Worm (Caenorhabditis elegans) whole organism, L4 larva: ENCODE measurements around the gene lgmn-1.
A peak's percentile ranks its signal among the peaks of the same experiment; 100 is the strongest.

ENCODE experiments used
- F10B5.3 ChIP-seq: sonication (generic microtip); optimal IDR thresholded peaks from 2 replicates; lab custom pipeline; 2016; ENCODE audit warnings: mild to moderate bottlenecking, missing genetic modification characterization, missing compliant biosample characterization
- R02D3.7 ChIP-seq: fragments of 150-350 bp; sonication (generic microtip); optimal IDR thresholded peaks from 3 replicates; lab custom pipeline; 2014; ENCODE audit warnings: missing biosample characterization, missing genetic modification characterization
- Y48G9A.11 ChIP-seq: fragments of 200-800 bp; sonication (Bioruptor generic); IDR thresholded peaks from 2 replicates; pipeline ENCODE4 v1.3.6; 2022; ENCODE audit warnings: missing genetic modification reagents, missing genetic modification characterization, missing compliant biosample characterization
- Y75B8A.6 ChIP-seq: fragments of 200-800 bp; sonication (Bioruptor generic); IDR thresholded peaks from 2 replicates; pipeline ENCODE4 v1.3.6; 2022; ENCODE audit warnings: missing genetic modification reagents, missing genetic modification characterization, missing compliant biosample characterization
- ama-1 ChIP-seq: fragments of 150-350 bp; optimal IDR thresholded peaks from 2 replicates; lab custom pipeline; 2014; ENCODE audit warnings: inconsistent platforms, mixed read lengths
- ceh-32 ChIP-seq: sonication (generic microtip); optimal IDR thresholded peaks from 2 replicates; lab custom pipeline; 2016; ENCODE audit warnings: mild to moderate bottlenecking, missing genetic modification characterization, missing compliant biosample characterization; ENCODE audit not compliant: poor library complexity
- ceh-44 ChIP-seq: fragments of 200-800 bp; sonication (Bioruptor generic); IDR thresholded peaks from 2 replicates; pipeline ENCODE4 v1.3.6; 2022; ENCODE audit warnings: missing genetic modification reagents, missing genetic modification characterization, missing compliant biosample characterization
- ceh-62 ChIP-seq: sonication (generic microtip); optimal IDR thresholded peaks from 2 replicates; lab custom pipeline; 2017; ENCODE audit warnings: missing biosample characterization, missing genetic modification characterization
- ceh-82 ChIP-seq: sonication (generic microtip); optimal IDR thresholded peaks from 2 replicates; lab custom pipeline; 2017; ENCODE audit warnings: missing biosample characterization, missing genetic modification characterization
- ces-1 ChIP-seq: fragments of 150-350 bp; sonication (generic microtip); optimal IDR thresholded peaks from 4 replicates; lab custom pipeline; 2014; ENCODE audit warnings: missing biosample characterization, missing genetic modification reagents, missing genetic modification characterization
- ctbp-1 ChIP-seq: fragments of 200-800 bp; sonication (Bioruptor generic); IDR thresholded peaks from 2 replicates; pipeline ENCODE4 v1.3.6; 2022; ENCODE audit warnings: missing genetic modification reagents, missing genetic modification characterization, missing compliant biosample characterization
- dmd-6 ChIP-seq: fragments of 200-800 bp; sonication (Bioruptor generic); IDR thresholded peaks from 2 replicates; pipeline ENCODE4 v1.3.6; 2022; ENCODE audit warnings: missing genetic modification reagents, missing genetic modification characterization, missing compliant biosample characterization
- dmd-9 ChIP-seq: fragments of 200-800 bp; sonication (Bioruptor generic); IDR thresholded peaks from 2 replicates; pipeline ENCODE4 v1.3.6; 2022; ENCODE audit warnings: missing genetic modification reagents, missing genetic modification characterization, missing compliant biosample characterization
- dpl-1 ChIP-seq: fragments of 150-350 bp; optimal IDR thresholded peaks from 2 replicates; lab custom pipeline; 2014; ENCODE audit warnings: missing biosample characterization, missing genetic modification reagents, missing genetic modification characterization
- egl-27 ChIP-seq: sonication (generic microtip); optimal IDR thresholded peaks from 3 replicates; lab custom pipeline; 2017; ENCODE audit warnings: missing biosample characterization, missing genetic modification reagents, missing genetic modification characterization
- fkh-10 ChIP-seq: fragments of 150-350 bp; optimal IDR thresholded peaks from 2 replicates; lab custom pipeline; 2014; ENCODE audit warnings: missing biosample characterization, missing genetic modification reagents, missing genetic modification characterization
- lim-7 ChIP-seq: fragments of 200-800 bp; sonication (Bioruptor generic); IDR thresholded peaks from 2 replicates; pipeline ENCODE4 v1.3.6; 2022; ENCODE audit warnings: missing genetic modification characterization, missing compliant biosample characterization
- lin-1 ChIP-seq: fragments of 200-800 bp; sonication (Bioruptor generic); IDR thresholded peaks from 2 replicates; pipeline ENCODE4 v1.3.6; 2022; ENCODE audit warnings: missing genetic modification reagents, missing genetic modification characterization, missing compliant biosample characterization
- lin-29 ChIP-seq: fragments of 200-800 bp; sonication (Bioruptor generic); IDR thresholded peaks from 2 replicates; pipeline ENCODE4 v1.3.6; 2022; ENCODE audit warnings: missing genetic modification reagents, missing genetic modification characterization, missing compliant biosample characterization
- lsy-2 ChIP-seq, 2 experiments: fragments of 150-350 bp in 1 of 2; sonication (generic microtip) in 1 of 2; optimal IDR thresholded peaks; 2 replicates each; lab custom pipeline; 2014 to 2017; ENCODE audit warnings: missing biosample characterization in 2 of 2, missing genetic modification characterization in 2 of 2
- madf-9 ChIP-seq: fragments of 200-800 bp; sonication (Bioruptor generic); conservative IDR thresholded peaks from 2 replicates; pipeline ENCODE4 v1.3.6; 2022; ENCODE audit warnings: missing genetic modification reagents, missing genetic modification characterization, missing compliant biosample characterization
- mdt-29 ChIP-seq: fragments of 200-800 bp; sonication (Bioruptor generic); IDR thresholded peaks from 2 replicates; pipeline ENCODE4 v1.3.6; 2022; ENCODE audit warnings: missing genetic modification reagents, missing genetic modification characterization, missing compliant biosample characterization
- mes-2 ChIP-seq: sonication (generic microtip); optimal IDR thresholded peaks from 2 replicates; lab custom pipeline; 2016; ENCODE audit warnings: missing genotype, mild to moderate bottlenecking, missing genetic modification characterization, missing compliant biosample characterization; ENCODE audit not compliant: poor library complexity, severe bottlenecking
- mxl-2 ChIP-seq: fragments of 200-800 bp; sonication (Bioruptor generic); conservative IDR thresholded peaks from 2 replicates; pipeline ENCODE4 v1.3.6; 2022; ENCODE audit warnings: missing genetic modification reagents, missing genetic modification characterization, missing compliant biosample characterization
- nhr-10 ChIP-seq: fragments of 150-350 bp; optimal IDR thresholded peaks from 2 replicates; lab custom pipeline; 2014; ENCODE audit warnings: missing biosample characterization, missing genetic modification characterization
- nhr-111 ChIP-seq: fragments of 200-800 bp; sonication (Bioruptor generic); optimal IDR thresholded peaks from 2 replicates; lab custom pipeline; 2018; ENCODE audit warnings: mild to moderate bottlenecking, missing genetic modification characterization, missing compliant biosample characterization
- nhr-41 ChIP-seq: fragments of 200-800 bp; sonication (Bioruptor generic); IDR thresholded peaks from 2 replicates; pipeline ENCODE4 v1.3.6; 2022; ENCODE audit warnings: missing genetic modification reagents, missing genetic modification characterization, missing compliant biosample characterization
- nhr-76 ChIP-seq: fragments of 150-350 bp; optimal IDR thresholded peaks from 2 replicates; lab custom pipeline; 2014; ENCODE audit warnings: missing biosample characterization, missing genetic modification characterization
- pha-4 ChIP-seq, 2 experiments: fragments of 150-350 bp in 1 of 2; fragments of 200-800 bp in 1 of 2; sonication (Bioruptor generic) in 1 of 2; IDR thresholded peaks in 1 of 2; optimal IDR thresholded peaks in 1 of 2; 2 replicates each; pipeline versions ENCODE4 v1.3.6 to Lab custom; 2014 to 2022; ENCODE audit warnings: missing genetic modification characterization in 2 of 2, missing genetic modification reagents in 2 of 2, missing biosample characterization in 1 of 2, missing compliant biosample characterization in 1 of 2
- php-3 ChIP-seq: fragments of 200-800 bp; sonication (Bioruptor generic); IDR thresholded peaks from 2 replicates; pipeline ENCODE4 v1.3.6; 2022; ENCODE audit warnings: missing genetic modification reagents, missing genetic modification characterization, missing compliant biosample characterization
- sdz-12 ChIP-seq: fragments of 200-800 bp; sonication (Bioruptor generic); optimal IDR thresholded peaks from 2 replicates; lab custom pipeline; 2018; ENCODE audit warnings: mild to moderate bottlenecking, missing genetic modification characterization, missing compliant biosample characterization
- set-16 ChIP-seq: fragments of 200-800 bp; sonication (Bioruptor generic); IDR thresholded peaks from 2 replicates; pipeline ENCODE4 v1.3.6; 2022; ENCODE audit warnings: missing genetic modification reagents, missing genetic modification characterization, missing compliant biosample characterization
- skn-1 ChIP-seq: fragments of 150-350 bp; optimal IDR thresholded peaks from 2 replicates; lab custom pipeline; 2014; ENCODE audit warnings: missing biosample characterization, missing genetic modification characterization
- snpc-1.2 ChIP-seq: fragments of 200-800 bp; sonication (Bioruptor generic); IDR thresholded peaks from 2 replicates; pipeline ENCODE4 v1.3.6; 2022; ENCODE audit warnings: missing genetic modification reagents, missing genetic modification characterization, missing compliant biosample characterization
- unc-62 ChIP-seq, 3 experiments: fragments of 150-350 bp in 1 of 3; sonication (generic microtip); optimal IDR thresholded peaks in 2 of 3; peaks in 1 of 3; 1 replicate in 1 of 3; 2 replicates in 2 of 3; lab custom pipeline; 2014 to 2017; ENCODE audit warnings: missing biosample characterization in 3 of 3, missing genetic modification characterization in 3 of 3, missing genetic modification reagents in 3 of 3, missing genotype in 1 of 3
- vab-7 ChIP-seq: fragments of 200-800 bp; sonication (Bioruptor generic); IDR thresholded peaks from 2 replicates; pipeline ENCODE4 v1.3.6; 2022; ENCODE audit warnings: missing genetic modification reagents, missing genetic modification characterization, missing compliant biosample characterization
- zip-11 ChIP-seq: fragments of 200-800 bp; sonication (Bioruptor generic); IDR thresholded peaks from 2 replicates; pipeline ENCODE4 v1.3.6; 2022; ENCODE audit warnings: missing genetic modification characterization, missing compliant biosample characterization
- zip-2 ChIP-seq: fragments of 150-350 bp; optimal IDR thresholded peaks from 2 replicates; lab custom pipeline; 2014; ENCODE audit warnings: missing biosample characterization, missing genetic modification characterization
- ztf-11 ChIP-seq: fragments of 150-350 bp; optimal IDR thresholded peaks from 2 replicates; lab custom pipeline; 2014; ENCODE audit warnings: missing biosample characterization, missing genetic modification characterization

The lgmn-1 gene

DNA sequence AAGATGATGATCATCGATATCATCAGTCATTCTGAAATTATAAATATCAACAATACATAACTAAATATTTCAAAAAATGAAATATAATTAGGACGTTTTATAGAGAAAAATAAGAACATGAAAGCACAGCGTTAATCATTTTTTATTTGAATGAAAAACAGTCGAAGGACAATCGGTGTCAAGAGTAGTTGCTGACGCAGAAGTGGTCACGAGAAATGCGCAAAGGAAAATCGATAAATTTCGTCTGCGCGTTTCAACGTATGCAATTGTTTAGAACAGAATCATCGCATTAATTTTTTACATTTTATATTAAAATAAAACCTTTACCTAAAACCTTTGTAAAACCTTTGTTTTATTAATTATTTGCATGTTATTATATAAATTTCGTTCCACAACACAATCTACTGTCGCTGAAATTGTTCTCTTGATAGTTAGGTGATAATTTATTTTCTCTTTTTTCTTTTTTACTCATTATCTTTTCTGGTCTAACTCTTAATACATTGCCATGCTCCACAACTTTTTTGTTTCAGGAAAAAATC is 15.1 kb upstream of the lgmn-1 start, which contains the start of the genes W04D2.4 and rbm-25 (continued):
- TF ChIP-seq pha-4 (GFP tag; IDR thresholded peaks at IDR 0.05; lab: Robert Waterston, UW) (no peak), pha-4 (tag; optimal IDR thresholded peaks at IDR 0.05; lab: Kevin White, UChicago) (no peak), ceh-62 (tag; lab: Kevin White, UChicago) (no peak), skn-1 (tag; lab: Kevin White, UChicago) (no peak), vab-7 (GFP tag; lab: Robert Waterston, UW) (no peak), nhr-41 (GFP tag; lab: Robert Waterston, UW) (no peak), dmd-9 (no peak), lsy-2 (tag; optimal IDR thresholded peaks at IDR 0.05; lab: Kevin White, UChicago) (peak; percentile 4 to 90), lim-7 (GFP tag; lab: Robert Waterston, UW) (no peak), F10B5.3 (tag; lab: Kevin White, UChicago) (peak; percentile 58), ztf-11 (tag; lab: Kevin White, UChicago) (no peak), fkh-10 (peak; percentile 1), egl-27 (tag; lab: Kevin White, UChicago) (no peak), ces-1 (GFP tag; lab: Kevin White, UChicago) (no peak), sdz-12 (GFP tag; lab: Kevin White, UChicago) (no peak), ceh-44 (GFP tag; lab: Robert Waterston, UW) (no peak), nhr-76 (tag; lab: Kevin White, UChicago) (no peak), mxl-2 (no peak), madf-9 (GFP tag; lab: Robert Waterston, UW) (no peak), zip-11 (no peak), zip-2 (tag; lab: Kevin White, UChicago) (no peak), ceh-32 (tag; lab: Kevin White, UChicago) (no peak), ama-1 (no peak), ceh-82 (tag; lab: Kevin White, UChicago) (no peak), nhr-10 (tag; lab: Kevin White, UChicago) (no peak), php-3 (GFP tag; lab: Robert Waterston, UW) (no peak), dpl-1 (peak; percentile 81), dmd-6 (GFP tag; lab: Robert Waterston, UW) (peak; percentile 63), mes-2 (tag; lab: Kevin White, UChicago) (peak; percentile 89), R02D3.7 (tag; lab: Kevin White, UChicago) (no peak), mdt-29 (no peak), Y75B8A.6 (no peak), lin-29 (no peak), set-16 (no peak), unc-62 (GFP tag; optimal IDR thresholded peaks at IDR 0.05 in 1 of 2; lab: Kevin White, UChicago) (no peak), unc-62 (tag; optimal IDR thresholded peaks at IDR 0.05; lab: Kevin White, UChicago) (no peak), lin-1 (GFP tag; lab: Robert Waterston, UW) (no peak), ctbp-1 (GFP tag; lab: Robert Waterston, UW) (0 out of 2 replicates have a peak, but pooled peaks have one; percentile 52), nhr-111 (GFP tag; lab: Kevin White, UChicago) (no peak)

ce11 chrV:12503494-12503893 is 9.4 kb upstream of the lgmn-1 start, which contains the start of gene T28H10.1:
Gene T28H10.1, plus strand, starts transcription at chrV:12503794.
- TF ChIP-seq Y48G9A.11 (GFP tag; lab: Robert Waterston, UW) (no peak), snpc-1.2 (0 out of 2 replicates have a peak, but pooled peaks have one; percentile 30)
